Worm (Caenorhabditis elegans) whole organism, L4 larva: Measurements from ENCODE around the gene lin-13.

Source experiments
- F44E2.7 ChIP-seq: fragments of 200-800 bp; sonication (Bioruptor generic); IDR thresholded peaks from 2 replicates; pipeline ENCODE4 v2.1.2; 2022; ENCODE audit warnings: missing genetic modification characterization, missing compliant biosample characterization
- Y105C5A.15 ChIP-seq: fragments of 200-800 bp; sonication (Bioruptor generic); IDR thresholded peaks from 2 replicates; pipeline ENCODE4 v1.3.6; 2022; ENCODE audit warnings: missing genetic modification characterization, missing compliant biosample characterization
- ama-1 ChIP-seq: fragments of 150-350 bp; optimal IDR thresholded peaks from 2 replicates; lab custom pipeline; 2014; ENCODE audit warnings: inconsistent platforms, mixed read lengths
- jun-1 ChIP-seq: fragments of 150-350 bp; optimal IDR thresholded peaks from 2 replicates; lab custom pipeline; 2014; ENCODE audit warnings: missing biosample characterization, missing genetic modification reagents, missing genetic modification characterization
- lin-13 ChIP-seq: fragments of 150-350 bp; optimal IDR thresholded peaks from 2 replicates; lab custom pipeline; 2014; ENCODE audit warnings: missing biosample characterization, missing genetic modification reagents, missing genetic modification characterization
- mep-1 ChIP-seq: fragments of 150-350 bp; sonication (generic microtip); optimal IDR thresholded peaks from 3 replicates; lab custom pipeline; 2014; ENCODE audit warnings: missing biosample characterization, missing genetic modification characterization
- zag-1 ChIP-seq: fragments of 150-350 bp; optimal IDR thresholded peaks from 2 replicates; lab custom pipeline; 2014; ENCODE audit warnings: missing biosample characterization, missing genetic modification characterization

DNA sequence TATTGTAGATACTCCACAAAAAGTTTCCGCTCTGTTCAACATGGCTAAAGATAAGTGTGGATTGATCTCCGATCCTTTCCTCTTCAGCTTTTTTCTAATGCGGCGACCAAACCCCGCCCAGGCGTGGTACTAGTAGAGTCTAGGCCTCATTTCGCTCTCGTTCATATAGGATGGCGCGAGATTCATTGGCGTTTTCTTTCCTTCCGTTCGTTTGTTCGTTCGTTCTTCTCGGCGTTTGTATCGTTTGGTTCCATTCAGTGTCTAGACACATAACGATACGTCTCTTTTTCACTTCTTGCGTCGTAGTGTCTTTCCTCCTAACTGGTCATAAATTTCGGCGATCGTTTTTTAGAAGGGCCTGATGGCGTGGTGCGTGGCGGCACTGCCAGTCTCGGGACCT lies 19.8 kb upstream of the lin-13 start:
- TF ChIP-seq lin-13 (GFP tag; lab: Kevin White, UChicago) (no peak), mep-1 (tag; lab: Kevin White, UChicago) (no peak), Y105C5A.15 (no peak), jun-1 (tag; lab: Kevin White, UChicago) (no peak), ama-1 (lab: Kevin White, UChicago) (no peak), zag-1 (tag; lab: Kevin White, UChicago) (no peak), F44E2.7 (no peak)
